Fruit fly (Drosophila melanogaster) whole organism, wandering third instar larva: ENCODE data around the gene MFS9.

Experiments
- Abd-B ChIP-seq: fragments of >200 bp; optimal IDR thresholded peaks from 2 replicates; lab custom pipeline; 2017; ENCODE audit warnings: missing biosample characterization, missing genetic modification characterization
- CG32264 ChIP-seq: fragments of 200-800 bp; sonication (Bioruptor generic); optimal IDR thresholded peaks from 2 replicates; lab custom pipeline; 2016; ENCODE audit warnings: missing biosample characterization, missing genetic modification characterization
- Dfd ChIP-seq: fragments of >200 bp; optimal IDR thresholded peaks from 2 replicates; lab custom pipeline; 2017; ENCODE audit warnings: missing biosample characterization, missing genetic modification characterization
- Dif ChIP-seq: fragments of 200-275, 200-300 bp; sonication (Bioruptor generic); optimal IDR thresholded peaks from 2 replicates; lab custom pipeline; 2018; ENCODE audit warnings: missing biosample characterization, missing genetic modification characterization; ENCODE audit not compliant: partially characterized antibody
- GATAd ChIP-seq: sonication (Bioruptor generic); optimal IDR thresholded peaks from 2 replicates; lab custom pipeline; 2016; ENCODE audit warnings: missing biosample characterization, missing genetic modification characterization
- HLH106 ChIP-seq: fragments of 200-800 bp; optimal IDR thresholded peaks from 3 replicates; lab custom pipeline; 2019; ENCODE audit warnings: missing biosample characterization, mild to moderate bottlenecking, missing genetic modification characterization, moderate library complexity
- Hnf4 ChIP-seq: fragments of 200-800 bp; sonication (Bioruptor generic); optimal IDR thresholded peaks from 2 replicates; lab custom pipeline; 2016; ENCODE audit warnings: missing biosample characterization, mild to moderate bottlenecking, missing genetic modification characterization
- Hr78 ChIP-seq: fragments of >200 bp; optimal IDR thresholded peaks from 2 replicates; lab custom pipeline; 2017; ENCODE audit warnings: missing biosample characterization, missing genetic modification characterization
- Hr83 ChIP-seq: fragments of 200-300 bp; sonication (Bioruptor generic); optimal IDR thresholded peaks from 2 replicates; lab custom pipeline; 2016; ENCODE audit warnings: missing biosample characterization, mild to moderate bottlenecking, missing genetic modification characterization, moderate library complexity; ENCODE audit not compliant: poor library complexity, severe bottlenecking
- Mio ChIP-seq: sonication (Bioruptor generic); optimal IDR thresholded peaks from 2 replicates; lab custom pipeline; 2016; ENCODE audit warnings: missing biosample characterization, missing genetic modification characterization
- Myc ChIP-seq: fragments of >200 bp; optimal IDR thresholded peaks from 2 replicates; lab custom pipeline; 2017
- N ChIP-seq: fragments of >200 bp; optimal IDR thresholded peaks from 2 replicates; lab custom pipeline; 2018; ENCODE audit warnings: missing biosample characterization, missing external identifiers, missing genetic modification characterization
- Rel ChIP-seq, 2 experiments: fragments of 200-800 bp; sonication (Bioruptor generic) in 1 of 2; optimal IDR thresholded peaks; 2 replicates in 1 of 2; 3 replicates in 1 of 2; lab custom pipeline; 2016 to 2019; ENCODE audit warnings: mild to moderate bottlenecking in 2 of 2, missing biosample characterization in 2 of 2, missing genetic modification characterization in 2 of 2, moderate library complexity in 1 of 2
- Sp1 ChIP-seq: fragments of 200-800 bp; sonication (Bioruptor generic); optimal IDR thresholded peaks from 3 replicates; lab custom pipeline; 2019; ENCODE audit warnings: missing biosample characterization, mild to moderate bottlenecking, missing genetic modification characterization, moderate library complexity
- Vsx2 ChIP-seq: fragments of 200-300, 225-300 bp; sonication (Bioruptor generic); optimal IDR thresholded peaks from 2 replicates; lab custom pipeline; 2018; ENCODE audit warnings: missing biosample characterization, missing genetic modification characterization; ENCODE audit not compliant: partially characterized antibody
- br ChIP-seq: fragments of 200-800 bp; sonication (Bioruptor generic); optimal IDR thresholded peaks from 2 replicates; lab custom pipeline; 2016; ENCODE audit warnings: missing biosample characterization, missing genetic modification characterization
- brk ChIP-seq: fragments of 200-800 bp; sonication (Bioruptor generic); optimal IDR thresholded peaks from 2 replicates; lab custom pipeline; 2016; ENCODE audit warnings: missing biosample characterization, mild to moderate bottlenecking, missing genetic modification characterization
- dl ChIP-seq, 2 experiments: fragments of 175-275, 200-275 bp in 1 of 2; fragments of 200-275 bp in 1 of 2; sonication (Bioruptor generic); optimal IDR thresholded peaks; lab custom pipeline; 2018; ENCODE audit warnings: mild to moderate bottlenecking in 2 of 2, missing biosample characterization in 2 of 2, missing genetic modification characterization in 2 of 2, moderate library complexity in 2 of 2; ENCODE audit not compliant: partially characterized antibody in 2 of 2, insufficient read depth in 1 of 2
- ey ChIP-seq: fragments of 200-800 bp; sonication (Bioruptor generic); optimal IDR thresholded peaks from 2 replicates; lab custom pipeline; 2016; ENCODE audit warnings: missing biosample characterization, missing genetic modification characterization
- foxo ChIP-seq, 2 experiments: fragments of 200-800 bp; sonication (Bioruptor generic); optimal IDR thresholded peaks; 2 replicates in 1 of 2; 3 replicates in 1 of 2; lab custom pipeline; 2016 to 2017; ENCODE audit warnings: missing biosample characterization in 2 of 2, missing genetic modification characterization in 2 of 2
- fru ChIP-seq: fragments of 200-800 bp; sonication (Bioruptor generic); optimal IDR thresholded peaks from 3 replicates; lab custom pipeline; 2016; ENCODE audit warnings: missing biosample characterization, mild to moderate bottlenecking, missing genetic modification characterization
- h ChIP-seq: fragments of 200-800 bp; sonication (Bioruptor generic); optimal IDR thresholded peaks from 3 replicates; lab custom pipeline; 2016; ENCODE audit warnings: missing biosample characterization, mild to moderate bottlenecking, missing genetic modification characterization
- jim ChIP-seq: fragments of 175-275, 200-325 bp; sonication (Bioruptor generic); optimal IDR thresholded peaks from 2 replicates; lab custom pipeline; 2016; ENCODE audit warnings: missing biosample characterization, mild to moderate bottlenecking, missing genetic modification characterization
- lola ChIP-seq: fragments of >200 bp; optimal IDR thresholded peaks from 2 replicates; lab custom pipeline; 2017; ENCODE audit warnings: missing biosample characterization, missing genetic modification characterization
- pan ChIP-seq: fragments of >200 bp; optimal IDR thresholded peaks from 2 replicates; lab custom pipeline; 2017
- psq ChIP-seq: fragments of 200-800 bp; sonication (Bioruptor generic); optimal IDR thresholded peaks from 3 replicates; lab custom pipeline; 2017; ENCODE audit warnings: missing biosample characterization, mild to moderate bottlenecking, missing genetic modification characterization, moderate library complexity
- rgr ChIP-seq: fragments of 200-800 bp; sonication (Bioruptor generic); optimal IDR thresholded peaks from 3 replicates; lab custom pipeline; 2016; ENCODE audit warnings: missing biosample characterization, mild to moderate bottlenecking, missing genetic modification characterization
- sage ChIP-seq: fragments of 200-800 bp; sonication (Bioruptor generic); optimal IDR thresholded peaks from 2 replicates; lab custom pipeline; 2016; ENCODE audit warnings: missing biosample characterization, mild to moderate bottlenecking, missing genetic modification characterization
- tai ChIP-seq: sonication (Bioruptor generic); optimal IDR thresholded peaks from 2 replicates; lab custom pipeline; 2016; ENCODE audit warnings: missing biosample characterization, missing genetic modification characterization
- usp ChIP-seq: fragments of >200 bp; optimal IDR thresholded peaks from 2 replicates; lab custom pipeline; 2017; ENCODE audit warnings: missing biosample characterization, missing genetic modification characterization
- woc ChIP-seq: sonication (Bioruptor generic); optimal IDR thresholded peaks from 2 replicates; lab custom pipeline; 2016; ENCODE audit warnings: missing biosample characterization, mild to moderate bottlenecking, missing genetic modification characterization

The MFS9 gene

DNA sequence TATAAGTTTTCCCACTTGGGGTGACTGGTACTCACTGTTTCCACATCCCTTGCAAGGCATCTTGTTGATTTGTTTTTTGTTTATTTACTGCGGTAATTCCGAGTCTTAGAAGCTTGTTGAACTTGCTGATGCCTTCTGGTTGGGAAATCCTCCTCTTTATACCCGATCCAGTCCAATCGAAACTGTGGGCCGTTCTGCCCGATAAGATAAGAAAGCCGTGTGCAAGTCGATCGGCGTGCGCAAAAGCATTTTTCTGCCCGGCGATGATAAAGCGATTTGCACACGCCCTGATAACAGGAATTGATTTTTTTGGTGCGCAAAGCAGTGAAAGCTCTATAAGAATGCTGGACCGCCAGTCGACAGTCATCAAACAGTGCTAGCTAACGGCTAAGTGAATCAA, 22.3 kb upstream of the MFS9 start, which contains the start of the genes MtnE and MtnD:
MtnE (minus strand) TSS at position 130 of the 400 bp plus-strand sequence.
MtnD (plus strand) TSS at position 388 of the 400 bp plus-strand sequence.
- TF ChIP-seq HLH106 (tag; lab: Kevin White, UChicago) (no peak), Hnf4 (no peak), CG32264 (GFP tag; lab: Kevin White, UChicago) (no peak), Dif (GFP tag; lab: Kevin White, UChicago) (peak; percentile 6), Sp1 (GFP tag; lab: Kevin White, UChicago) (no peak), Vsx2 (GFP tag; lab: Kevin White, UChicago) (peak; percentile 83), tai (GFP tag; lab: Kevin White, UChicago) (no peak), h (GFP tag; lab: Kevin White, UChicago) (peak; percentile 78), N (GFP tag; lab: Kevin White, UChicago) (no peak), fru (GFP tag; lab: Kevin White, UChicago) (peak; percentile 41), br (no peak), usp (GFP tag; lab: Kevin White, UChicago) (no peak), Rel (GFP tag; optimal IDR thresholded peaks at IDR 0.05; lab: Kevin White, UChicago) (no peak), Rel (tag; optimal IDR thresholded peaks at IDR 0.05; lab: Kevin White, UChicago) (peak; percentile 74), foxo (GFP tag; optimal IDR thresholded peaks at IDR 0.05; lab: Kevin White, UChicago) (no peak), Myc (lab: Kevin White, UChicago) (no peak), pan (lab: Kevin White, UChicago) (no peak), sage (GFP tag; lab: Kevin White, UChicago) (peak; percentile 45), Mio (GFP tag; lab: Kevin White, UChicago) (no peak), ey (no peak), dl (GFP tag; optimal IDR thresholded peaks at IDR 0.05; lab: Kevin White, UChicago; ENCODE audit: insufficient read depth in 1 of 2, partially characterized antibody in 2 of 2) (peak in 1 of 2 experiments; percentile 38), Abd-B (GFP tag; lab: Kevin White, UChicago) (no peak), Hr83 (no peak)

DNA sequence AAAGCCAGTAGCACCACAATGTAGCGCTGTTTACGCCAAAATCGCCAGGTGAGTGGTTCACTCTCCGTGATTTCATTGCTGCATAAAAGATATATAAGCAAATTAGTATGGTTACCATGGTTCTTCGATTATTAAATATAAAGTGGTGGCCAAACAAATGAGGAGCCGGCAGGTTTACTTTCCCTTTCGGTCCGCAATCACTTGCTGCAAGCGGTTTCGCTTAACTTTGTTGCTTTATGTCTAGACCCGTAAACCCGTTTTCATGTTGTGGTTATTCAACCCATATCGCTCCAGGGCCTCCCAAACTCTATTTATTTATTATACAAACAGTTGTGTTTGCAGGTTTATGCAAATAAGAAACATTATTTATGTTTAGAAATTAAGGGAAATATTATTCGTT, 2.9 kb downstream of the MFS9 start:
- TF ChIP-seq lola (GFP tag; lab: Kevin White, UChicago) (no peak), Sp1 (GFP tag; lab: Kevin White, UChicago) (no peak), usp (GFP tag; lab: Kevin White, UChicago) (no peak), br (no peak), Rel (GFP tag; optimal IDR thresholded peaks at IDR 0.05; lab: Kevin White, UChicago) (no peak), Rel (tag; optimal IDR thresholded peaks at IDR 0.05; lab: Kevin White, UChicago) (no peak), Hnf4 (no peak), GATAd (GFP tag; lab: Kevin White, UChicago) (no peak), Hr78 (GFP tag; lab: Kevin White, UChicago) (no peak), ey (no peak)

DNA sequence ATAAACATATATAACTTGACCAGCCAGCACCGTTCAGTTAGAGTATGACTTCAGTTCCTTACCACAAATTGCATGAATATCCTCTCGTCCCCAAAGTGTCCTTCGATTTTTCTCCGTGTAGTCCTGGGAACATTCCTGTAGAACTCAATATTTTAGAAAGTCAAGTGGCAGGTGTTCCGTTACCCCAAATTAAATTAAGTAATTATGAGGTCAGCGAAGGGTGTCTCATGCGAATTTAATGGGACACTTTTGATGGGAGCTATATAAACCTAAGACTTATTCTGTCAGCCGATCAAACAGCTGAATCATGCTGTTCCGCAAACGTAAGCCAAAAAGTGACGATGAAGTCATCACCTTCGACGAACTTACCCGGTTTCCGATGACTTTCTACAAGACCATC, 7.8 kb downstream of the MFS9 start, which contains the start of gene Or92a:
Or92a (plus strand) TSS at position 301 of the 400 bp plus-strand sequence.
- TF ChIP-seq Dfd (no peak), Hnf4 (no peak), jim (GFP tag; lab: Kevin White, UChicago) (no peak), Dif (GFP tag; lab: Kevin White, UChicago) (no peak), GATAd (GFP tag; lab: Kevin White, UChicago) (no peak), sage (GFP tag; lab: Kevin White, UChicago) (no peak), woc (no peak), dl (GFP tag; optimal IDR thresholded peaks at IDR 0.05; lab: Kevin White, UChicago; ENCODE audit: insufficient read depth in 1 of 2, partially characterized antibody in 2 of 2) (no peak), fru (GFP tag; lab: Kevin White, UChicago) (no peak)
- TF ChIP-seq, all 38 proteins: peak for 0

DNA sequence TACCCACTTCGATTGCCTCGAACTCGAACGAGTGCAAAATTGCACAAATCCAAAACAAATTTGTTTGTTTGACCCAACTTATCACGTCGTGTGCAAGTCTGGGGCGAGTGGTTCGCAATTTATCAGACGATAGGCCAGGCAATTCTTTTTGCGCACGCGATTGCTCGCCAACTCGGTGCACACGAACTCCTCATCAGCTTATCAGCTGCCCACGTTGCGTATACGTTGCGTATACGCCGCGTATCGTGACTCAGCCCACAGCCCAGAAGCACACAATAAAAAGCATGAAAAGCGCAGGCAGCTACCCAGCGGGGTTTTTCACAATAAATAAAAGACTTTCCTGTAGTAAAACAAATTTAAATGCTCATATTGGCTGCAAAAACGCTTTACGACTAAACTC, 8.6 kb downstream of the MFS9 start, which contains the start of gene MtnB:
MtnB (minus strand) TSS at position 101 of the 400 bp plus-strand sequence.
- TF ChIP-seq tai (GFP tag; lab: Kevin White, UChicago): no peak
- no peak for TF ChIP-seq Abd-B (GFP tag; lab: Kevin White, UChicago)
- TF ChIP-seq fru (GFP tag; lab: Kevin White, UChicago): no peak
- no peak for TF ChIP-seq brk (GFP tag; lab: Kevin White, UChicago)
- no peak for TF ChIP-seq foxo (GFP tag; optimal IDR thresholded peaks at IDR 0.05; lab: Kevin White, UChicago)
- TF ChIP-seq Vsx2 (GFP tag; lab: Kevin White, UChicago): no peak
- TF ChIP-seq CG32264 (GFP tag; lab: Kevin White, UChicago): no peak
- TF ChIP-seq rgr (GFP tag; lab: Kevin White, UChicago): no peak
- no peak for TF ChIP-seq ey
- TF ChIP-seq Hr78 (GFP tag; lab: Kevin White, UChicago): no peak
- TF ChIP-seq psq (GFP tag; lab: Kevin White, UChicago): no peak
- no peak for TF ChIP-seq HLH106 (tag; lab: Kevin White, UChicago)
- TF ChIP-seq GATAd (GFP tag; lab: Kevin White, UChicago): no peak
- TF ChIP-seq Rel (GFP tag; optimal IDR thresholded peaks at IDR 0.05; lab: Kevin White, UChicago): no peak
- TF ChIP-seq Rel (tag; optimal IDR thresholded peaks at IDR 0.05; lab: Kevin White, UChicago): no peak
